Worm (Caenorhabditis elegans) whole organism, midembryonic: ENCODE measurements around the gene R12B2.2.

Experiments used
- T22C8.4 ChIP-seq: fragments of 200-800 bp; sonication (Bioruptor generic); IDR thresholded peaks from 2 replicates; pipeline ENCODE4 v1.3.6; 2022; ENCODE audit warnings: missing genetic modification characterization, missing compliant biosample characterization
- ztf-23 ChIP-seq: fragments of 200-800 bp; sonication (Bioruptor generic); IDR thresholded peaks from 2 replicates; pipeline ENCODE4 v1.3.6; 2022; ENCODE audit warnings: missing genetic modification reagents, missing genetic modification characterization, missing compliant biosample characterization

DNA sequence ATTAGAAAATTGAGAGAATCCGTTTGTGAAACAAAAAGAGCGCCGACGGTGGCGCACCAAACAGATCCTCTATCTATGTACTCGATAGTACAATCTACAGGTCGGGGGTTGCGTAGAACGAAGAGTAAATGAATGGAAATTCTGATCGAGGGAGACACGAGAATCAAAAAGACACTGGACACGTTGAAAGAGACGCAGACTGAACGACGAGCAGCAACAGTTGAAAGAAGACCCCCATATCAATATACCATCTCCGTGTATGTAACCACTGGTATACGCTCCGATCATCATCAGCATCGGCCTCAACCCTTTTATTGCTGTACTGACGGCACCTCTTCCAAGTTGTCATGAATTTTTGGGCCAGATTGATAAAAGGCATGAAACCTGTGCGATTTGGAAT lies 29.4 kb downstream of the R12B2.2 start:
- no peak for TF ChIP-seq T22C8.4
- no peak for TF ChIP-seq ztf-23
